Fruit fly (Drosophila melanogaster) whole organism, adult: ENCODE data around the gene CG46281.

Source experiments
- CG11617 ChIP-seq: fragments of 200-800 bp; sonication (Bioruptor generic); optimal IDR thresholded peaks from 2 replicates; lab custom pipeline; 2017; ENCODE audit warnings: mild to moderate bottlenecking, missing biosample characterization, missing genetic modification reagents, missing genetic modification characterization
- CG12768 ChIP-seq: fragments of 200-800 bp; sonication (Bioruptor generic); optimal IDR thresholded peaks from 2 replicates; lab custom pipeline; 2017; ENCODE audit warnings: missing biosample characterization, missing genetic modification characterization, mild to moderate bottlenecking, moderate library complexity, missing genetic modification reagents
- CG33017 ChIP-seq: fragments of 200-800 bp; sonication (Bioruptor generic); optimal IDR thresholded peaks from 2 replicates; lab custom pipeline; 2018; ENCODE audit warnings: missing biosample characterization, mild to moderate bottlenecking, missing genetic modification characterization, moderate library complexity
- CG5204 ChIP-seq: fragments of 200-800 bp; sonication (Bioruptor generic); optimal IDR thresholded peaks from 2 replicates; lab custom pipeline; 2016; ENCODE audit warnings: missing biosample characterization, missing genetic modification characterization
- Clk ChIP-seq: fragments of 200-800 bp; sonication (Bioruptor generic); optimal IDR thresholded peaks from 2 replicates; lab custom pipeline; 2017; ENCODE audit warnings: missing biosample characterization, missing genetic modification characterization
- bab1 ChIP-seq: fragments of 200-800 bp; sonication (Bioruptor generic); optimal IDR thresholded peaks from 3 replicates; lab custom pipeline; 2019; ENCODE audit warnings: missing biosample characterization, mild to moderate bottlenecking, missing genetic modification characterization, moderate library complexity
- cic ChIP-seq: fragments of 200-800 bp; sonication (Bioruptor generic); optimal IDR thresholded peaks from 2 replicates; lab custom pipeline; 2017; ENCODE audit warnings: missing biosample characterization, mild to moderate bottlenecking, missing genetic modification characterization, moderate library complexity
- cnc ChIP-seq, 2 experiments: fragments of >200 bp; optimal IDR thresholded peaks; 2 replicates each; lab custom pipeline; 2017
- kay ChIP-seq: fragments of 200-800 bp; sonication (Bioruptor generic); peaks from one replicate; lab custom pipeline; 2016; ENCODE audit warnings: missing biosample characterization, missing genetic modification characterization, borderline replicate concordance
- ovo ChIP-seq: fragments of 200-800 bp; sonication (Bioruptor generic); optimal IDR thresholded peaks from 2 replicates; lab custom pipeline; 2016; ENCODE audit warnings: missing biosample characterization, missing genetic modification characterization
- pad ChIP-seq: fragments of 200-800 bp; sonication (Bioruptor generic); optimal IDR thresholded peaks from 3 replicates; lab custom pipeline; 2017; ENCODE audit warnings: missing biosample characterization, missing genetic modification characterization, mild to moderate bottlenecking, moderate library complexity, missing genetic modification reagents
- tj ChIP-seq: fragments of 200-800 bp; sonication (Bioruptor generic); optimal IDR thresholded peaks from 3 replicates; lab custom pipeline; 2017; ENCODE audit warnings: missing biosample characterization, mild to moderate bottlenecking, missing genetic modification characterization, moderate library complexity

DNA sequence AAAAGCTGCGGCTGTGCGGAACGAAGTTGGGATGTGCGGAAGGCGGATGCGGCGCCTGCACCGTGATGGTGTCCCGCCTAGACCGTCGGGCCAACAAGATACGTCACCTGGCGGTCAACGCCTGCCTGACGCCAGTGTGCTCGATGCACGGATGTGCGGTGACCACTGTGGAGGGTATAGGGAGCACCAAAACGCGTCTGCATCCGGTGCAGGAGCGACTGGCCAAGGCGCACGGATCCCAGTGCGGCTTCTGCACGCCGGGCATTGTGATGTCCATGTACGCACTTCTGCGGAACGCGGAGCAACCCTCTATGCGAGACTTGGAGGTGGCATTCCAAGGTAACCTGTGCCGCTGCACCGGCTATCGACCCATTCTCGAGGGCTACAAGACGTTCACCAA lies 3.6 kb upstream of the CG46281 start:
- TF ChIP-seq CG33017 (tag; lab: Kevin White, UChicago) (no peak), pad (GFP tag; lab: Kevin White, UChicago) (no peak), kay (GFP tag; lab: Kevin White, UChicago) (no peak), Clk (GFP tag; lab: Kevin White, UChicago) (no peak), bab1 (no peak), cnc (optimal IDR thresholded peaks at IDR 0.05; lab: Kevin White, UChicago) (no peak), tj (GFP tag; lab: Kevin White, UChicago) (no peak), cic (GFP tag; lab: Kevin White, UChicago) (no peak), CG5204 (GFP tag; lab: Kevin White, UChicago) (no peak), CG11617 (GFP tag; lab: Kevin White, UChicago) (no peak), CG12768 (GFP tag; lab: Kevin White, UChicago) (no peak), ovo (GFP tag; lab: Kevin White, UChicago) (no peak)
